Worm (Caenorhabditis elegans) whole organism, L1 larva: ENCODE measurements around the gene C07A4.3.

Experiments used
- F16B12.6 ChIP-seq: fragments of 150-350 bp; optimal IDR thresholded peaks from 2 replicates; lab custom pipeline; 2014; ENCODE audit warnings: missing biosample characterization, missing genetic modification characterization
- aly-2 ChIP-seq: fragments of 150-350 bp; optimal IDR thresholded peaks from 2 replicates; lab custom pipeline; 2014; ENCODE audit warnings: missing biosample characterization, missing genetic modification characterization
- ama-1 ChIP-seq: fragments of 150-350 bp; optimal IDR thresholded peaks from 2 replicates; lab custom pipeline; 2014
- blmp-1 ChIP-seq: fragments of 150-350 bp; optimal IDR thresholded peaks from 2 replicates; lab custom pipeline; 2014; ENCODE audit warnings: missing biosample characterization, missing genetic modification characterization
- ceh-63 ChIP-seq: fragments of 200-800 bp; sonication (Bioruptor generic); optimal IDR thresholded peaks from 2 replicates; lab custom pipeline; 2018; ENCODE audit warnings: mild to moderate bottlenecking, missing genetic modification characterization, missing compliant biosample characterization
- ceh-8 ChIP-seq: fragments of 200-800 bp; sonication (Bioruptor generic); optimal IDR thresholded peaks from 2 replicates; lab custom pipeline; 2018; ENCODE audit warnings: mild to moderate bottlenecking, missing genetic modification characterization, moderate library complexity, missing compliant biosample characterization
- ceh-82 ChIP-seq, 3 experiments: fragments of 150-350 bp in 1 of 3; sonication (generic microtip) in 2 of 3; optimal IDR thresholded peaks; 2 replicates each; lab custom pipeline; 2014 to 2017; ENCODE audit warnings: missing biosample characterization in 3 of 3, missing genetic modification characterization in 3 of 3
- dpl-1 ChIP-seq, 3 experiments: fragments of 150-350 bp in 2 of 3; sonication (generic microtip) in 1 of 3; optimal IDR thresholded peaks; 2 replicates each; lab custom pipeline; 2014 to 2017; ENCODE audit warnings: missing biosample characterization in 3 of 3, missing genetic modification characterization in 3 of 3, missing genetic modification reagents in 3 of 3
- dsc-1 ChIP-seq: sonication (generic microtip); optimal IDR thresholded peaks from 2 replicates; lab custom pipeline; 2016; ENCODE audit warnings: mild to moderate bottlenecking, missing genetic modification characterization, missing compliant biosample characterization
- efl-1 ChIP-seq, 4 experiments: fragments of 150-350 bp; optimal IDR thresholded peaks in 3 of 4; peaks in 1 of 4; 1 replicate in 1 of 4; 2 replicates in 3 of 4; lab custom pipeline; 2014; ENCODE audit warnings: missing biosample characterization in 2 of 4, missing genetic modification characterization in 2 of 4, missing genetic modification reagents in 2 of 4
- egl-27 ChIP-seq, 2 experiments: fragments of 150-350 bp in 1 of 2; sonication (generic microtip); optimal IDR thresholded peaks; 3 replicates each; lab custom pipeline; 2017 to 2018; ENCODE audit warnings: missing biosample characterization in 2 of 2, missing genetic modification characterization in 2 of 2, missing genetic modification reagents in 2 of 2
- elt-2 ChIP-seq: sonication (generic microtip); optimal IDR thresholded peaks from 2 replicates; lab custom pipeline; 2016; ENCODE audit warnings: missing genetic modification characterization, mild to moderate bottlenecking, inconsistent platforms, missing compliant biosample characterization, missing genetic modification reagents
- elt-3 ChIP-seq, 6 experiments: fragments of 150-350 bp in 1 of 6; sonication (generic microtip); optimal IDR thresholded peaks; 2 replicates each; lab custom pipeline; 2017 to 2018; ENCODE audit warnings: missing biosample characterization in 6 of 6, missing genetic modification characterization in 6 of 6, inconsistent platforms in 1 of 6
- fkh-10 ChIP-seq: sonication (generic microtip); optimal IDR thresholded peaks from 2 replicates; lab custom pipeline; 2017; ENCODE audit warnings: missing biosample characterization, missing genetic modification reagents, missing genetic modification characterization
- fkh-4 ChIP-seq: sonication (generic microtip); optimal IDR thresholded peaks from 2 replicates; lab custom pipeline; 2016; ENCODE audit warnings: missing compliant biosample characterization, missing genetic modification characterization, borderline replicate concordance
- fos-1 ChIP-seq: fragments of 150-350 bp; optimal IDR thresholded peaks from 2 replicates; lab custom pipeline; 2014; ENCODE audit warnings: missing biosample characterization, missing genetic modification characterization
- grh-1 ChIP-seq: fragments of 200-800 bp; sonication (Bioruptor generic); IDR thresholded peaks from 2 replicates; pipeline ENCODE4 v1.3.6; 2022; ENCODE audit warnings: missing genetic modification reagents, missing genetic modification characterization, missing compliant biosample characterization
- hpl-2 ChIP-seq: fragments of 150-350 bp; optimal IDR thresholded peaks from 2 replicates; lab custom pipeline; 2014; ENCODE audit warnings: missing biosample characterization, missing genetic modification reagents, missing genetic modification characterization
- irx-1 ChIP-seq: sonication (generic microtip); optimal IDR thresholded peaks from 2 replicates; lab custom pipeline; 2016; ENCODE audit warnings: missing genetic modification characterization, missing compliant biosample characterization
- isw-1 ChIP-seq: fragments of 200-800 bp; sonication (Bioruptor generic); IDR thresholded peaks from 2 replicates; pipeline ENCODE4 v1.3.6; 2022; ENCODE audit warnings: missing genetic modification characterization, missing compliant biosample characterization
- lin-14 ChIP-seq: fragments of 200-800 bp; sonication (Bioruptor generic); optimal IDR thresholded peaks from 2 replicates; lab custom pipeline; 2018; ENCODE audit warnings: mild to moderate bottlenecking, missing genetic modification characterization, moderate library complexity, missing compliant biosample characterization
- lin-15B ChIP-seq: fragments of 150-350 bp; sonication (generic microtip); optimal IDR thresholded peaks from 3 replicates; lab custom pipeline; 2014; ENCODE audit warnings: missing biosample characterization, missing genetic modification characterization
- lin-35 ChIP-seq, 2 experiments: fragments of 150-350 bp; optimal IDR thresholded peaks; 2 replicates each; lab custom pipeline; 2014; ENCODE audit warnings: missing biosample characterization in 2 of 2, missing genetic modification characterization in 2 of 2, missing genetic modification reagents in 2 of 2
- lir-3 ChIP-seq: sonication (generic microtip); optimal IDR thresholded peaks from 2 replicates; lab custom pipeline; 2016; ENCODE audit warnings: mild to moderate bottlenecking, missing genetic modification characterization, moderate library complexity, missing compliant biosample characterization; ENCODE audit not compliant: poor library complexity
- lsy-2 ChIP-seq, 2 experiments: fragments of 150-350 bp; optimal IDR thresholded peaks; 2 replicates each; lab custom pipeline; 2014; ENCODE audit warnings: missing biosample characterization in 2 of 2, missing genetic modification characterization in 2 of 2
- mdl-1 ChIP-seq, 2 experiments: fragments of 150-350 bp; optimal IDR thresholded peaks; 2 replicates each; lab custom pipeline; 2014 to 2017; ENCODE audit warnings: missing biosample characterization in 2 of 2, missing genetic modification characterization in 2 of 2, inconsistent platforms in 1 of 2
- mep-1 ChIP-seq: fragments of 150-350 bp; optimal IDR thresholded peaks from 2 replicates; lab custom pipeline; 2014; ENCODE audit warnings: missing biosample characterization, missing genetic modification characterization
- nhr-12 ChIP-seq: sonication (generic microtip); optimal IDR thresholded peaks from 2 replicates; lab custom pipeline; 2017; ENCODE audit warnings: missing biosample characterization, missing genetic modification characterization
- nhr-19 ChIP-seq: fragments of 200-800 bp; sonication (Bioruptor generic); conservative IDR thresholded peaks from 2 replicates; pipeline ENCODE4 v1.3.6; 2022; ENCODE audit warnings: missing genetic modification characterization, missing compliant biosample characterization
- nhr-20 ChIP-seq: sonication (generic microtip); optimal IDR thresholded peaks from 2 replicates; lab custom pipeline; 2016; ENCODE audit warnings: mild to moderate bottlenecking, missing genetic modification characterization, missing compliant biosample characterization
- nhr-237 ChIP-seq: fragments of 150-350 bp; optimal IDR thresholded peaks from 2 replicates; lab custom pipeline; 2014; ENCODE audit warnings: missing biosample characterization, missing genetic modification characterization
- nhr-47 ChIP-seq: sonication (generic microtip); optimal IDR thresholded peaks from 2 replicates; lab custom pipeline; 2016; ENCODE audit warnings: mild to moderate bottlenecking, missing genetic modification characterization, moderate library complexity, missing compliant biosample characterization
- nhr-71 ChIP-seq: sonication (generic microtip); optimal IDR thresholded peaks from 2 replicates; lab custom pipeline; 2016; ENCODE audit warnings: mild to moderate bottlenecking, missing genetic modification characterization, moderate library complexity, missing compliant biosample characterization
- nhr-77 ChIP-seq: fragments of 150-350 bp; optimal IDR thresholded peaks from 2 replicates; lab custom pipeline; 2014; ENCODE audit warnings: missing biosample characterization, missing genetic modification characterization
- nhr-84 ChIP-seq: sonication (generic microtip); optimal IDR thresholded peaks from 2 replicates; lab custom pipeline; 2017; ENCODE audit warnings: missing biosample characterization, missing genetic modification characterization
- nhr-85 ChIP-seq: sonication (generic microtip); peaks from one replicate; lab custom pipeline; 2016; ENCODE audit warnings: missing genetic modification characterization, inconsistent platforms, missing compliant biosample characterization
- nhr-90 ChIP-seq: sonication (generic microtip); optimal IDR thresholded peaks from 2 replicates; lab custom pipeline; 2016; ENCODE audit warnings: mild to moderate bottlenecking, missing genetic modification characterization, missing compliant biosample characterization; ENCODE audit not compliant: poor library complexity
- pqm-1 ChIP-seq: sonication (generic microtip); optimal IDR thresholded peaks from 3 replicates; lab custom pipeline; 2017; ENCODE audit warnings: missing biosample characterization, missing genetic modification characterization
- rnt-1 ChIP-seq: sonication (generic microtip); optimal IDR thresholded peaks from 2 replicates; lab custom pipeline; 2016; ENCODE audit warnings: mild to moderate bottlenecking, missing genetic modification characterization, moderate library complexity, missing compliant biosample characterization
- snu-23 ChIP-seq: sonication (generic microtip); optimal IDR thresholded peaks from 2 replicates; lab custom pipeline; 2016; ENCODE audit warnings: missing genetic modification characterization, missing compliant biosample characterization
- sox-4 ChIP-seq: sonication (generic microtip); optimal IDR thresholded peaks from 2 replicates; lab custom pipeline; 2016; ENCODE audit warnings: missing genetic modification characterization, missing compliant biosample characterization
- swsn-7 ChIP-seq: sonication (generic microtip); optimal IDR thresholded peaks from 2 replicates; lab custom pipeline; 2016; ENCODE audit warnings: missing genetic modification characterization, missing compliant biosample characterization
- tbx-2 ChIP-seq: sonication (generic microtip); optimal IDR thresholded peaks from 2 replicates; lab custom pipeline; 2016; ENCODE audit warnings: missing genetic modification characterization, missing compliant biosample characterization
- tlp-1 ChIP-seq: fragments of 150-350 bp; optimal IDR thresholded peaks from 2 replicates; lab custom pipeline; 2014; ENCODE audit warnings: missing biosample characterization, missing genetic modification characterization
- unc-130 ChIP-seq: fragments of 150-350 bp; optimal IDR thresholded peaks from 2 replicates; lab custom pipeline; 2017; ENCODE audit warnings: missing biosample characterization, missing genetic modification characterization, inconsistent platforms
- unc-86 ChIP-seq: sonication (generic microtip); optimal IDR thresholded peaks from 2 replicates; lab custom pipeline; 2016; ENCODE audit warnings: missing genetic modification characterization, missing compliant biosample characterization
- unc-98 ChIP-seq: fragments of 200-800 bp; sonication (Bioruptor generic); IDR thresholded peaks from 2 replicates; pipeline ENCODE4 v1.3.6; 2022; ENCODE audit warnings: missing genetic modification characterization, missing compliant biosample characterization
- vab-15 ChIP-seq: sonication (generic microtip); optimal IDR thresholded peaks from 2 replicates; lab custom pipeline; 2017; ENCODE audit warnings: missing genotype, mild to moderate bottlenecking, missing genetic modification characterization, missing compliant biosample characterization
- xbp-1 ChIP-seq: sonication (generic microtip); optimal IDR thresholded peaks from 2 replicates; lab custom pipeline; 2016; ENCODE audit warnings: missing genetic modification characterization, missing compliant biosample characterization
- zag-1 ChIP-seq: fragments of 150-350 bp; optimal IDR thresholded peaks from 2 replicates; lab custom pipeline; 2014; ENCODE audit warnings: missing biosample characterization, missing genetic modification characterization
- zip-4 ChIP-seq: fragments of 200-800 bp; sonication (Bioruptor generic); optimal IDR thresholded peaks from 2 replicates; lab custom pipeline; 2018; ENCODE audit warnings: mild to moderate bottlenecking, missing genetic modification characterization, moderate library complexity, missing compliant biosample characterization
- ztf-11 ChIP-seq, 2 experiments: sonication (generic microtip); optimal IDR thresholded peaks; 2 replicates each; lab custom pipeline; 2016 to 2017; ENCODE audit warnings: missing genetic modification characterization in 2 of 2, missing biosample characterization in 1 of 2, missing compliant biosample characterization in 1 of 2

C07A4.3 gene

DNA sequence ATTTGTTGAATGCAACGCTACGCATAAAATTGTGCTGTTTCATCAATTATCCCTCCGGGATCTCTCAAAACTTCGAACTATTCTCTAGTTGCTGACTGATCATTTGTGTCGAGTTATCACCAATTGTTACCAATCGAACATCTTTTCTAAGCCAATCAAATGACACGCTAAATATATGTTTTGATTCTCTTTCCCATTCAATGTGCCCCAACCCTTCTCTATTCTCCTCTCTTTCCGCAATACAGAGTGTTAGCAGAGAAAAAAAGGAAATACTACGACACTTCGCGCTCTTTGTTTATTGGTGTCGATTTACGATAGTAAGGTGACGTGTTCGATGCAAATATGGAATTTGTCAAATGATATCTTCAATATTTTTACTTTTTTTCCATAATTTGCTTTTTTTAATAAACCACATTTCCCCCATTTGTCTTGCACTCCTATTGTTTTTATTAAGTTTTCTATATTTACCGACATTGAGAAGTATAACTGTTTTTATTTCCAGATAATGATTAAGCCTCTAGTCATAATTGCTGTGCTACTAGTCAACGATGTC is 22.5 kb downstream of the C07A4.3 start, which contains the start of gene nucb-1:
nucb-1 (plus strand) TSS at position 503 of the 553 bp plus-strand sequence.
- TF ChIP-seq efl-1 (optimal IDR thresholded peaks at IDR 0.05; lab: Kevin White, UChicago) (peak; percentile 71 to 75), efl-1 (GFP tag; optimal IDR thresholded peaks at IDR 0.05 in 1 of 2; lab: Kevin White, UChicago) (peak; percentile 27 to 96), fkh-10 (peak; percentile 26), ceh-8 (peak; percentile 17), dsc-1 (tag; lab: Kevin White, UChicago) (peak; percentile 73), isw-1 (GFP tag; lab: Robert Waterston, UW) (peak; percentile 35), lin-15B (tag; lab: Kevin White, UChicago) (peak; percentile 55), rnt-1 (tag; lab: Kevin White, UChicago) (peak; percentile 85), sox-4 (tag; lab: Kevin White, UChicago) (peak; percentile 12), nhr-237 (no peak), nhr-77 (tag; lab: Kevin White, UChicago) (peak; percentile 69), unc-98 (GFP tag; lab: Robert Waterston, UW) (no peak), unc-86 (tag; lab: Kevin White, UChicago) (peak; percentile 30), mdl-1 (tag; optimal IDR thresholded peaks at IDR 0.05; lab: Kevin White, UChicago) (peak in 1 of 2 experiments; percentile 78), dpl-1 (GFP tag; optimal IDR thresholded peaks at IDR 0.05; lab: Kevin White, UChicago) (peak; percentile 46 to 63 (median 57)), ceh-63 (GFP tag; lab: Kevin White, UChicago) (no peak), nhr-71 (peak; percentile 92), snu-23 (GFP tag; lab: Kevin White, UChicago) (peak; percentile 92), nhr-90 (tag; lab: Kevin White, UChicago) (peak; percentile 76), lir-3 (peak; percentile 32), blmp-1 (tag; lab: Kevin White, UChicago) (peak; percentile 84), nhr-85 (peak; percentile 83), lin-14 (GFP tag; lab: Kevin White, UChicago) (peak; percentile 92), F16B12.6 (tag; lab: Kevin White, UChicago) (no peak), hpl-2 (GFP tag; lab: Kevin White, UChicago) (peak; percentile 32), swsn-7 (tag; lab: Kevin White, UChicago) (peak; percentile 83), lsy-2 (tag; optimal IDR thresholded peaks at IDR 0.05; lab: Kevin White, UChicago) (peak; percentile 77 to 92), mep-1 (tag; lab: Kevin White, UChicago) (peak; percentile 79), nhr-12 (tag; lab: Kevin White, UChicago) (no peak), egl-27 (tag; optimal IDR thresholded peaks at IDR 0.05; lab: Kevin White, UChicago) (peak; percentile 35 to 45), aly-2 (tag; lab: Kevin White, UChicago) (peak; percentile 53), fkh-4 (tag; lab: Kevin White, UChicago) (no peak), ztf-11 (tag; optimal IDR thresholded peaks at IDR 0.05; lab: Kevin White, UChicago) (peak in 1 of 2 experiments; percentile 17), grh-1 (GFP tag; lab: Robert Waterston, UW) (peak; percentile 63), elt-2 (peak; percentile 25), irx-1 (tag; lab: Kevin White, UChicago) (peak; percentile 16), tlp-1 (tag; lab: Kevin White, UChicago) (no peak), xbp-1 (peak; percentile 98), ceh-82 (tag; optimal IDR thresholded peaks at IDR 0.05; lab: Kevin White, UChicago) (peak; percentile 68 to 82 (median 79)), zip-4 (no peak), fos-1 (tag; lab: Kevin White, UChicago) (peak; percentile 79), vab-15 (tag; lab: Kevin White, UChicago) (peak; percentile 25), nhr-20 (tag; lab: Kevin White, UChicago) (peak; percentile 93), ama-1 (lab: Kevin White, UChicago) (no peak), nhr-19 (GFP tag; lab: Robert Waterston, UW) (peak; percentile 74), nhr-47 (tag; lab: Kevin White, UChicago) (peak; percentile 85), unc-130 (peak; percentile 66), lin-35 (GFP tag; optimal IDR thresholded peaks at IDR 0.05; lab: Kevin White, UChicago) (peak; percentile 64 to 86), tbx-2 (tag; lab: Kevin White, UChicago) (peak; percentile 80), pqm-1 (tag; lab: Kevin White, UChicago) (no peak), zag-1 (no peak), elt-3 (tag; optimal IDR thresholded peaks at IDR 0.05; lab: Kevin White, UChicago) (peak in 4 of 6 experiments; percentile 11 to 79 (median 73)), nhr-84 (tag; lab: Kevin White, UChicago) (no peak)
